Fruit fly (Drosophila melanogaster): ENCODE data around the gene by.
A peak's percentile ranks its signal among the peaks of the same experiment; 100 is the strongest.

by gene

DNA sequence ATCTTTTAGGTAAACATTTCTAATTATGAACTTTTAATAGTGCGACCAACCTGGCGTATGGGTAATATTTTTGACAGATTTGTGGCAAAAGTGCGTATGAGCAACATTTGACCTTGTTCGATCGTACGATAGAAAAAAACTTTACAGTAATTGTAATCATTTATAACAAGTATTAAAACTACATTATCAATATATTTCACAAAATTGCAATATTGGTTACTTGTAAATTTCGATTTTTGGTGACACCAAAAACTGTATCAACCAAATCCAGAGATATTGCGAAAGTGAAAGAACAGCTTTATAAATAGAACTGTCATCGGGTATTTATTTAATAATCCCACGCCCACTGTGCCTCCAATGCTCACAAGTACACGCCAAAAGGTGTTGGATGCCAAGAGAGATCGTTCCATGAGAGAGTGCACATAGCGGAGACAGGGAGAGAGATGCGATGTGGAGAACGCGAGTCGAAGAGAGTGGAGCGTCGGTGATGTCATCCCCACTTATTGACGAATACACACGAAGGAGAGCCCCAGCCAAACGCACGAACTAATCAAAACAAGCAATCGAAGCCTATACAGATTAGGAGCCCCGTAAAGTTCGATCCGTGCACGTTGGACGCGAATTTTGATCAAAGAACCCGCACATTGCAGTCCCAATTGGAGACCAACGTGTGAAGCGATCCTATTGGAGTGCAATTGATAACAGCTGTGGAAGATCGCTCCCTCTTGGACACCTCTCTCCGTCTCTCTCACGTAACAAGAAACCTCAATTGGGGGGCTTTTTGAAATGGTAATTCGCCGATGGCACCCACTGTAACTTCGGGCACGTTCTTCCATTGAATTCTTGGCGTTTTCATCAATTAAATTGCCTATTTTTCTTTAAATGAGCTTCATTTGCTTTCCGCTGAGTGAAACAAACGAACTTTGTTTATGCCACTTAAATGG is 642 bp upstream of the by start (continued):
- TF ChIP-seq kay (GFP tag; optimal IDR thresholded peaks at IDR 0.05) (peak; percentile 96), CG18764 (GFP tag; optimal IDR thresholded peaks at IDR 0.05) (peak; percentile 93), CG13424 (tag; optimal IDR thresholded peaks at IDR 0.05) (peak; percentile 97), z (GFP tag; IDR thresholded peaks at IDR 0.05) (0 out of 3 replicates have a peak, but pooled peaks have one; percentile 5), CG5953 (GFP tag; IDR thresholded peaks at IDR 0.05) (peak; percentile 40; the same call in 1 of the 2 replicates), CG1792 (GFP tag; optimal IDR thresholded peaks at IDR 0.05) (peak; percentile 86), Taf1 (GFP tag; IDR thresholded peaks at IDR 0.05) (peak; percentile 85), CG12155 (GFP tag; optimal IDR thresholded peaks at IDR 0.05) (peak; percentile 93), CG10654 (GFP tag; optimal IDR thresholded peaks at IDR 0.05) (peak; percentile 95), CG30403 (GFP tag; optimal IDR thresholded peaks at IDR 0.05) (peak; percentile 99), CG15601 (tag; optimal IDR thresholded peaks at IDR 0.05) (peak; percentile 86), Sin3A (optimal IDR thresholded peaks at IDR 0.05) (no peak), Ravus (GFP tag; IDR thresholded peaks at IDR 0.05) (peak; percentile 56), NC2β (GFP tag; optimal IDR thresholded peaks at IDR 0.05) (peak; percentile 83), CG2120 (GFP tag; optimal IDR thresholded peaks at IDR 0.05) (peak; percentile 97), HmgD (GFP tag; optimal IDR thresholded peaks at IDR 0.05) (peak; percentile 57), Spps (tag; optimal IDR thresholded peaks at IDR 0.05) (peak; percentile 84), ranshi (GFP tag; IDR thresholded peaks at IDR 0.05) (peak; percentile 80; the same call in 1 of the 2 replicates), YL-1 (GFP tag; optimal IDR thresholded peaks at IDR 0.05) (peak; percentile 85), toy (GFP tag; IDR thresholded peaks at IDR 0.05) (peak; percentile 58), H2.0 (GFP tag; IDR thresholded peaks at IDR 0.05) (peak; percentile 69), salm (tag; optimal IDR thresholded peaks at IDR 0.05) (peak; percentile 91), CG6854 (GFP tag; optimal IDR thresholded peaks at IDR 0.05) (peak; percentile 97), HmgZ (tag; optimal IDR thresholded peaks at IDR 0.05) (peak; percentile 86), nerfin-2 (GFP tag; IDR thresholded peaks at IDR 0.05; ENCODE audit: partially characterized antibody) (0 out of 2 replicates have a peak, but pooled peaks have one; percentile 34), hth (optimal IDR thresholded peaks at IDR 0.05) (no peak), Dfd (GFP tag; optimal IDR thresholded peaks at IDR 0.05) (peak in 1 of 2 experiments; percentile 83), Bgb (GFP tag; IDR thresholded peaks at IDR 0.05; ENCODE audit: partially characterized antibody) (peak; percentile 23; the same call in 1 of the 2 replicates), CG13775 (GFP tag; optimal IDR thresholded peaks at IDR 0.05) (peak; percentile 97), CG14667 (GFP tag; IDR thresholded peaks at IDR 0.05) (peak; percentile 85), Nf-YA (GFP tag; IDR thresholded peaks at IDR 0.05) (peak; percentile 81), trem (tag; optimal IDR thresholded peaks at IDR 0.05) (peak; percentile 82), CG2199 (GFP tag; IDR thresholded peaks at IDR 0.05) (no peak; the same call in 2 of the 3 replicates), pfk (GFP tag; optimal IDR thresholded peaks at IDR 0.05) (peak; percentile 27), amos (GFP tag; IDR thresholded peaks at IDR 0.05; ENCODE audit: partially characterized antibody) (no peak), pzg (GFP tag; optimal IDR thresholded peaks at IDR 0.05) (peak; percentile 17), CG11456 (GFP tag; IDR thresholded peaks at IDR 0.05) (peak; percentile 86), gsb (GFP tag; IDR thresholded peaks at IDR 0.05) (peak; percentile 90), ftz-f1 (GFP tag; optimal IDR thresholded peaks at IDR 0.05) (peak; percentile 50), dmrt11E (tag; optimal IDR thresholded peaks at IDR 0.05) (peak; percentile 85), CG12391 (tag; optimal IDR thresholded peaks at IDR 0.05) (peak; percentile 94), Hsf (GFP tag; optimal IDR thresholded peaks at IDR 0.05) (peak; percentile 96), CG10959 (GFP tag; IDR thresholded peaks at IDR 0.05) (peak; percentile 47), bab2 (GFP tag; optimal IDR thresholded peaks at IDR 0.05) (peak; percentile 88), Mad (GFP tag; optimal IDR thresholded peaks at IDR 0.05) (peak; percentile 92), inv (GFP tag; IDR thresholded peaks at IDR 0.05; ENCODE audit: partially characterized antibody) (0 out of 2 replicates have a peak, but pooled peaks have one; percentile 33), CG1024 (GFP tag; IDR thresholded peaks at IDR 0.05) (peak; percentile 50; the same call in 1 of the 2 replicates), Stat92E (GFP tag; optimal IDR thresholded peaks at IDR 0.05) (peak in 1 of 3 experiments; percentile 51)
